Worm (Caenorhabditis elegans): ENCODE data around the gene hse-5.

The hse-5 gene

DNA sequence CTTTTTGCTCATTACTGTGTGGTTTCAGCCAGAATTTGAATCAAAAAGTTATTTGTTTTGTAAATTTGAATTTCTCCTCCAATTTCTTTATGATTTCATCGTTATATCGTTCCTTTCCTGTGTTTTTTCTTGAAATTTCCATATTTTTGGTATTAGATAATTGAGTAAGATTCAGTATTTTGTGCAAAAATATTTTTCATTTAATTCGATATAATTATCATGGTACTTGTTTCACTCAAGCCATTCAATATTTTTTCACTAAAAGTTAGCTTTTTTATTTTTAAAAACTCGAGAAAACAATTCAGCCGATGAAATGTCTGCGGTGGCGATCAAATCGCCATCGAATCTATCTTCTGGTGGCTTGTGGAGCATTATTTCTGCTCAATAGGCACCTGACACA lies at the start of gene hse-5:
Gene hse-5, plus strand, starts transcription at position 301 of the 400 bp plus-strand sequence.
- no peak for TF ChIP-seq hlh-4 (tag; optimal IDR thresholded peaks at IDR 0.05)
- no peak for TF ChIP-seq nhr-90 (tag; optimal IDR thresholded peaks at IDR 0.05; ENCODE audit: poor library complexity)
- TF ChIP-seq sup-37 (GFP tag; optimal IDR thresholded peaks at IDR 0.05) = no peak
- no peak for TF ChIP-seq egl-13 (tag; optimal IDR thresholded peaks at IDR 0.05)
- TF ChIP-seq hpl-2 (GFP tag; optimal IDR thresholded peaks at IDR 0.05) = no peak
- TF ChIP-seq jun-1 (tag; optimal IDR thresholded peaks at IDR 0.05) = no peak
- no peak for TF ChIP-seq nhr-28 (tag; optimal IDR thresholded peaks at IDR 0.05)

DNA sequence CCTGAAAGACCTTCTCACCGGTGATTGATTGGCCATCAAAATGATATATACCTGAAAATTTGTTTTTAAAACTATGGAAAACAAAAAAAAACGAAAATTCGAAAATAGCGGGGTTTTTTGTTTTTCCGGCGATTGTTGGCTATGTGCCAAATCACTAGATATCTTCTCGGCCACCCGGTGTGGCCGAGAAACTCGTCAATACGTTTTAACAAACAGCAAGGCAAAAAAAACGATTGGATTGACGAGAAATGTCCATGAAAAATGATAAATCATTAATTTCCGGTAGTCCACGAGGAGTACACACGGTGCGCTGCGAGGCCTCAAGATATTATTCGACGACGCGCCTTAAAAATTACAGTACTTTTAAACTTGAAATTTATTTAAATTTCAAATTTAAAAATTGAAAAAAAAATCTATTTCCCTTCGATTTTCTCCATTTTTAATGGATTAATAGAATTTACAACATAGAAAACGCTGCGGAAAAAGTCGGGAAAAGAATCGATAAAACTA lies 44.1 kb upstream of the hse-5 start, which contains the start of gene R10E4.11:
Gene R10E4.11, minus strand, starts transcription at position 51 of the 510 bp plus-strand sequence.
- TF ChIP-seq efl-1 (optimal IDR thresholded peaks at IDR 0.05) (no peak), efl-1 (GFP tag; optimal IDR thresholded peaks at IDR 0.05 in 1 of 2) (peak in 1 of 2 experiments; percentile 9), ceh-90 (tag; optimal IDR thresholded peaks at IDR 0.05) (no peak)

DNA sequence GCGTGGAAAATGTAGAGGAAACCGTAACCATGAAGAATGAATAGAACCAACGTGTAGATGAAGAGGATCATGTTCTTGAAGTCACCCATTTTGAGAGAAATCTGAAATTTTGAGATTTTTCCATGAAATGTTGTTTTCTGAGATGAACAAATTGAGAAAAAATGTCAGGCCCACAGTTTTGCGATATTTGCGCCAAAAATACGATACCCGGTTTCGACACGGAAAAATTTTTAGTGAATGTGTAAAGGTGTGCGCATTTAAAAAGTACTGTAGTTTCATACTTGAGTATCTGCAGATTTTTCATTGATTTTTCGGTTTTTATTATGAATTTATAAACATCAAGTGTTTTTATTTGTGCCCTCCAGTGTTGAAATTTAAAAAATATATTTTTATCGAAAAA lies 42.8 kb upstream of the hse-5 start, which contains the start of gene R10E4.9:
Gene R10E4.9, minus strand, starts transcription at position 101 of the 400 bp plus-strand sequence.
- TF ChIP-seq ztf-4 (tag; optimal IDR thresholded peaks at IDR 0.05) (no peak), skn-1 (tag; optimal IDR thresholded peaks at IDR 0.05) (no peak), pag-3 (tag; optimal IDR thresholded peaks at IDR 0.05; ENCODE audit: borderline replicate concordance, insufficient read depth) (no peak), elt-3 (tag; optimal IDR thresholded peaks at IDR 0.05) (no peak), mdl-1 (tag; optimal IDR thresholded peaks at IDR 0.05) (no peak), tlp-1 (tag; optimal IDR thresholded peaks at IDR 0.05) (no peak), egl-13 (tag; optimal IDR thresholded peaks at IDR 0.05) (no peak), irx-1 (tag; optimal IDR thresholded peaks at IDR 0.05) (no peak), fkh-10 (GFP tag; optimal IDR thresholded peaks at IDR 0.05) (no peak), vab-15 (tag; optimal IDR thresholded peaks at IDR 0.05) (no peak), nhr-12 (tag; optimal IDR thresholded peaks at IDR 0.05) (no peak), blmp-1 (tag; optimal IDR thresholded peaks at IDR 0.05) (no peak), swsn-7 (tag; optimal IDR thresholded peaks at IDR 0.05) (no peak), C34B4.2 (tag; optimal IDR thresholded peaks at IDR 0.05) (no peak), snu-23 (GFP tag; optimal IDR thresholded peaks at IDR 0.05) (no peak), nhr-84 (tag; optimal IDR thresholded peaks at IDR 0.05) (no peak), nhr-28 (tag; optimal IDR thresholded peaks at IDR 0.05) (no peak), nhr-90 (tag; optimal IDR thresholded peaks at IDR 0.05; ENCODE audit: poor library complexity) (no peak), pax-3 (tag; optimal IDR thresholded peaks at IDR 0.05) (no peak), jun-1 (tag; optimal IDR thresholded peaks at IDR 0.05) (no peak)

DNA sequence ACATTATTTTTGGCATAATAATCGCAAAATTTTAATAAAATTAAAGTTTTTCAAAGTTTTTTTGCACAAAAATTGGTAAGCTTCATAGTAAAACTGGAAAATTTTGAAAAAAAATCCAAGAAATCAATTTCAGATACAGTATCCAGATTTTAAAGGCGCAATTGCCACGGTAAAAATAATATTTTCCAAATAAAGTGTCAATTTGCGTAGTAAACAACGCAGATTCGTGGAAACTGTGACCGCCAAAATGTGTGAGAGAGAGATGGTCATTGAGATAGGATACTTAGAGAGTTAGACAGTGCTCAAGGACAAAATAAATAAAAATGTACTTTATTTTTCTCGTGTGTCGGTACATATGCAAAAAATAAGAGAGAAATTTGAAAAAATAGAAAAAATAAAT lies 42.4 kb upstream of the hse-5 start:
- TF ChIP-seq dsc-1 (tag; optimal IDR thresholded peaks at IDR 0.05) = no peak
- TF ChIP-seq mep-1 (tag; optimal IDR thresholded peaks at IDR 0.05) = peak; percentile 52
- no peak for TF ChIP-seq snpc-4 (tag; optimal IDR thresholded peaks at IDR 0.05)
- TF ChIP-seq nhr-47 (tag; optimal IDR thresholded peaks at IDR 0.05) = no peak
- peak; percentile 73 for TF ChIP-seq nhr-85 (tag)
- no peak for TF ChIP-seq efl-1 (optimal IDR thresholded peaks at IDR 0.05)
- TF ChIP-seq efl-1 (GFP tag; optimal IDR thresholded peaks at IDR 0.05 in 1 of 2) = peak in 1 of 2 experiments; percentile 88
- peak; percentile 4 for TF ChIP-seq nhr-20 (tag; optimal IDR thresholded peaks at IDR 0.05)

DNA sequence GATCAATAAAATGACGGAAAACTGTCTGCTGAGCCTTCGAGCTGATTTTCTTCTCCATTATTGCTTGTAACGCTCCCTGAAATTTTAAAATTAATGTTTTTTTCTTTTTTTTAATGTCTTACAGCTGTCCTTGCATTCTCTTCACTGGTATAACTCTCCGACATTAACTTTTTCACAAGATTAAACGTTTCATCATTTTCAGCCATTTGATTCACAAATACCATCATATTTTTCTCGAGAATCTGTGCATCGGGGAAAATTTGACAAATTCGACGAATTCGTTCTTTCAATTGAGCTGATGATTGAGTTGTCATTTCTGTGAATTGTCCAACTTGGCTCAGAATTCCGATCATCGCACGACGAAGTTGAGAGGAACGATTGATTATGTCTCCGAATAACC lies 35.8 kb upstream of the hse-5 start:
- TF ChIP-seq ceh-82 (tag; optimal IDR thresholded peaks at IDR 0.05) (no peak), ztf-11 (tag; optimal IDR thresholded peaks at IDR 0.05) (no peak), egl-13 (tag; optimal IDR thresholded peaks at IDR 0.05) (no peak), nhr-12 (tag; optimal IDR thresholded peaks at IDR 0.05) (no peak), ceh-8 (GFP tag; optimal IDR thresholded peaks at IDR 0.05) (no peak), xbp-1 (tag; optimal IDR thresholded peaks at IDR 0.05) (no peak), dsc-1 (tag; optimal IDR thresholded peaks at IDR 0.05) (no peak), hlh-4 (tag; optimal IDR thresholded peaks at IDR 0.05) (no peak), tbx-2 (tag; optimal IDR thresholded peaks at IDR 0.05) (no peak), efl-3 (GFP tag; optimal IDR thresholded peaks at IDR 0.05) (no peak), nhr-84 (tag; optimal IDR thresholded peaks at IDR 0.05) (no peak), swsn-7 (tag; optimal IDR thresholded peaks at IDR 0.05) (no peak), irx-1 (tag; optimal IDR thresholded peaks at IDR 0.05) (no peak), ztf-4 (tag; optimal IDR thresholded peaks at IDR 0.05) (no peak)
